Worm (Caenorhabditis elegans) whole organism, young adult: Measurements from ENCODE around the gene C18H9.1.

Experiments used
- B0035.1 ChIP-seq: sonication (generic microtip); optimal IDR thresholded peaks from 2 replicates; lab custom pipeline; 2016; ENCODE audit warnings: missing genetic modification characterization, mild to moderate bottlenecking, missing compliant biosample characterization, missing genotype, missing genetic modification reagents
- C17E4.6 ChIP-seq: fragments of 200-800 bp; sonication (Bioruptor generic); IDR thresholded peaks from 2 replicates; pipeline ENCODE4 v1.3.6; 2022; ENCODE audit warnings: missing genetic modification reagents, missing genetic modification characterization, missing compliant biosample characterization
- D2030.7 ChIP-seq: fragments of 200-800 bp; sonication (Bioruptor generic); IDR thresholded peaks from 2 replicates; pipeline ENCODE4 v1.3.6; 2022; ENCODE audit warnings: missing genetic modification reagents, missing genetic modification characterization, missing compliant biosample characterization
- F23B12.7 ChIP-seq: sonication (generic microtip); optimal IDR thresholded peaks from 2 replicates; lab custom pipeline; 2017; ENCODE audit warnings: missing genetic modification characterization, mild to moderate bottlenecking, missing compliant biosample characterization, antibody characterized with exemption, moderate library complexity; ENCODE audit not compliant: insufficient read depth
- K11D2.4 ChIP-seq: fragments of 200-800 bp; sonication (Bioruptor generic); IDR thresholded peaks from 2 replicates; pipeline ENCODE4 v1.3.6; 2022; ENCODE audit warnings: missing genetic modification reagents, missing genetic modification characterization, missing compliant biosample characterization
- Y53F4B.3 ChIP-seq: fragments of 200-800 bp; sonication (Bioruptor generic); IDR thresholded peaks from 2 replicates; pipeline ENCODE4 v1.3.6; 2022; ENCODE audit warnings: missing genetic modification reagents, missing genetic modification characterization, missing compliant biosample characterization
- Y67H2A.10 ChIP-seq: fragments of 200-800 bp; sonication (Bioruptor generic); conservative IDR thresholded peaks from 2 replicates; pipeline ENCODE4 v1.3.6; 2022; ENCODE audit warnings: missing genetic modification reagents, missing genetic modification characterization, missing compliant biosample characterization
- Y79H2A.3 ChIP-seq: fragments of 200-800 bp; sonication (Bioruptor generic); conservative IDR thresholded peaks from 2 replicates; pipeline ENCODE4 v1.3.6; 2022; ENCODE audit warnings: missing genetic modification reagents, missing genetic modification characterization, missing compliant biosample characterization
- Y95B8A.8 ChIP-seq: fragments of 200-800 bp; sonication (Bioruptor generic); IDR thresholded peaks from 2 replicates; pipeline ENCODE4 v1.3.6; 2022; ENCODE audit warnings: missing genetic modification reagents, missing genetic modification characterization, missing compliant biosample characterization
- attf-5 ChIP-seq: fragments of 200-800 bp; sonication (Bioruptor generic); optimal IDR thresholded peaks from 2 replicates; lab custom pipeline; 2018; ENCODE audit warnings: mild to moderate bottlenecking, missing genetic modification characterization, missing compliant biosample characterization
- ccch-3 ChIP-seq: fragments of 200-800 bp; sonication (Bioruptor generic); optimal IDR thresholded peaks from 2 replicates; lab custom pipeline; 2018; ENCODE audit warnings: mild to moderate bottlenecking, missing genetic modification characterization, missing compliant biosample characterization
- ceh-100 ChIP-seq: fragments of 200-800 bp; sonication (Bioruptor generic); IDR thresholded peaks from 2 replicates; pipeline ENCODE4 v1.3.6; 2022; ENCODE audit warnings: missing genetic modification reagents, missing genetic modification characterization, missing compliant biosample characterization
- dpff-1 ChIP-seq: sonication (generic microtip); optimal IDR thresholded peaks from 2 replicates; lab custom pipeline; 2017; ENCODE audit warnings: mild to moderate bottlenecking, missing genetic modification characterization, missing compliant biosample characterization
- ekl-4 ChIP-seq: fragments of 200-800 bp; sonication (Bioruptor generic); IDR thresholded peaks from 2 replicates; pipeline ENCODE4 v1.3.6; 2022; ENCODE audit warnings: missing genetic modification reagents, missing genetic modification characterization, missing compliant biosample characterization
- hlh-12 ChIP-seq: sonication (generic microtip); optimal IDR thresholded peaks from 2 replicates; lab custom pipeline; 2016; ENCODE audit warnings: missing genetic modification characterization, missing compliant biosample characterization
- hmg-1.2 ChIP-seq: fragments of 200-800 bp; sonication (Bioruptor generic); IDR thresholded peaks from 2 replicates; pipeline ENCODE4 v1.3.6; 2022; ENCODE audit warnings: missing genetic modification reagents, missing genetic modification characterization, missing compliant biosample characterization
- let-607 ChIP-seq, 2 experiments: fragments of 200-800 bp in 1 of 2; sonication (Bioruptor generic) in 1 of 2; sonication (generic microtip) in 1 of 2; optimal IDR thresholded peaks; 2 replicates each; lab custom pipeline; 2016 to 2018; ENCODE audit warnings: mild to moderate bottlenecking in 2 of 2, missing compliant biosample characterization in 2 of 2, missing genetic modification characterization in 2 of 2, moderate library complexity in 2 of 2, missing genotype in 1 of 2
- lin-54 ChIP-seq: fragments of 200-800 bp; sonication (Bioruptor generic); optimal IDR thresholded peaks from 2 replicates; lab custom pipeline; 2018; ENCODE audit warnings: mild to moderate bottlenecking, missing genetic modification characterization, missing compliant biosample characterization
- lir-1 ChIP-seq: fragments of 200-800 bp; sonication (Bioruptor generic); conservative IDR thresholded peaks from 2 replicates; pipeline ENCODE4 v1.3.6; 2022; ENCODE audit warnings: missing genetic modification reagents, missing genetic modification characterization, missing compliant biosample characterization
- lsl-1 ChIP-seq: fragments of 200-800 bp; sonication (Bioruptor generic); optimal IDR thresholded peaks from 2 replicates; lab custom pipeline; 2018; ENCODE audit warnings: mild to moderate bottlenecking, missing genetic modification characterization, moderate library complexity, missing compliant biosample characterization
- madf-3 ChIP-seq: fragments of 200-800 bp; sonication (Bioruptor generic); IDR thresholded peaks from 2 replicates; pipeline ENCODE4 v1.3.6; 2022; ENCODE audit warnings: missing genetic modification reagents, missing genetic modification characterization, missing compliant biosample characterization
- mes-4 ChIP-seq: sonication (generic microtip); optimal IDR thresholded peaks from 2 replicates; lab custom pipeline; 2016; ENCODE audit warnings: missing genotype, missing genetic modification characterization, missing compliant biosample characterization
- mxl-1 ChIP-seq: sonication (generic microtip); optimal IDR thresholded peaks from 2 replicates; lab custom pipeline; 2016; ENCODE audit warnings: missing genetic modification characterization, missing compliant biosample characterization
- nhr-179 ChIP-seq: sonication (generic microtip); optimal IDR thresholded peaks from 2 replicates; lab custom pipeline; 2016; ENCODE audit warnings: mild to moderate bottlenecking, missing genetic modification characterization, missing compliant biosample characterization
- nhr-80 ChIP-seq: sonication (generic microtip); optimal IDR thresholded peaks from 2 replicates; lab custom pipeline; 2016; ENCODE audit warnings: missing genetic modification characterization, missing compliant biosample characterization
- nhr-90 ChIP-seq: sonication (generic microtip); optimal IDR thresholded peaks from 2 replicates; lab custom pipeline; 2016; ENCODE audit warnings: missing genotype, mild to moderate bottlenecking, missing genetic modification characterization, missing compliant biosample characterization
- pbrm-1 ChIP-seq: fragments of 200-800 bp; sonication (Bioruptor generic); IDR thresholded peaks from 2 replicates; pipeline ENCODE4 v1.3.6; 2022; ENCODE audit warnings: missing genetic modification reagents, missing genetic modification characterization, missing compliant biosample characterization
- sea-2 ChIP-seq: fragments of 200-800 bp; sonication (Bioruptor generic); IDR thresholded peaks from 2 replicates; pipeline ENCODE4 v1.3.6; 2022; ENCODE audit warnings: missing genetic modification characterization, missing compliant biosample characterization
- snpc-1.1 ChIP-seq: sonication (generic microtip); optimal IDR thresholded peaks from 2 replicates; lab custom pipeline; 2017; ENCODE audit warnings: missing genetic modification characterization, mild to moderate bottlenecking, missing compliant biosample characterization, antibody characterized with exemption, moderate library complexity, missing genotype, missing genetic modification reagents; ENCODE audit not compliant: insufficient read depth
- snpc-4 ChIP-seq, 5 experiments: fragments of 150-350 bp in 1 of 5; sonication (generic microtip) in 4 of 5; optimal IDR thresholded peaks; 2 replicates each; lab custom pipeline; 2014 to 2018; ENCODE audit warnings: missing genetic modification characterization in 5 of 5, missing biosample characterization in 3 of 5, antibody characterized with exemption in 2 of 5, mild to moderate bottlenecking in 2 of 5, missing compliant biosample characterization in 2 of 5, missing genotype in 2 of 5, moderate library complexity in 2 of 5, missing genetic modification reagents in 1 of 5
- unc-62 ChIP-seq: fragments of 150-350 bp; optimal IDR thresholded peaks from 2 replicates; lab custom pipeline; 2014; ENCODE audit warnings: missing biosample characterization, missing genetic modification reagents, missing genetic modification characterization
- ztf-26 ChIP-seq: sonication (generic microtip); optimal IDR thresholded peaks from 2 replicates; lab custom pipeline; 2017; ENCODE audit warnings: missing genetic modification characterization, missing compliant biosample characterization
- ztf-6 ChIP-seq: fragments of 200-800 bp; sonication (Bioruptor generic); IDR thresholded peaks from 2 replicates; pipeline ENCODE4 v1.3.6; 2022; ENCODE audit warnings: missing genetic modification reagents, missing genetic modification characterization, missing compliant biosample characterization

Gene C18H9.1

ce11 chrII:6661211-6661610 lies 37.7 kb upstream of the C18H9.1 start, which contains the start of gene T19D12.2:
Gene T19D12.2 (plus strand): TSS chrII:6661335.
- TF ChIP-seq ccch-3 (no peak), nhr-80 (tag; lab: Kevin White, UChicago) (peak; percentile 53), nhr-90 (no peak), C17E4.6 (GFP tag; lab: Robert Waterston, UW) (no peak), F23B12.7 (tag; lab: Kevin White, UChicago) (no peak), snpc-4 (GFP tag; optimal IDR thresholded peaks at IDR 0.05; lab: Kevin White, UChicago) (no peak), snpc-4 (tag; optimal IDR thresholded peaks at IDR 0.05; lab: Kevin White, UChicago) (no peak)

DNA sequence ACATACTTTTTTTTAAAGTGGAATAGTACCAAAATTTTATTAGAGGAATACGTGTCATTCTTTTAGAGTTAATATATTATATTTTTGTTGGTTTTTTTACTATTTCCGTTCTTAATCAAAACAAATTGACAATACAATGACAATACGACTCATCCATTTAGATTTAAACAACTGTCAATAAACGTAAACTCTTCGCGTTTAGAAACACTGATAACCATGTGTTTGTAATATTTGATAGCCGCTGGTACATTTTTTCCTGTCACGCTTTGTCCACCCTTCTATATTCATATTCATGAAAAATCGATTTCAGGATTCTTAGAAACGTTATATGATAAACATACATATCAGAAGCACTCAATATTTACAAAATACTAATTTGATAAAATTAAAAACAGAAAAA lies 35.1 kb upstream of the C18H9.1 start:
- TF ChIP-seq hlh-12 (tag; lab: Kevin White, UChicago) (no peak), mxl-1 (tag; lab: Kevin White, UChicago) (no peak), C17E4.6 (GFP tag; lab: Robert Waterston, UW) (no peak), lsl-1 (GFP tag; lab: Kevin White, UChicago) (no peak), ztf-26 (tag; lab: Kevin White, UChicago) (no peak), ekl-4 (GFP tag; lab: Robert Waterston, UW) (no peak), nhr-80 (tag; lab: Kevin White, UChicago) (peak; percentile 41), let-607 (tag; optimal IDR thresholded peaks at IDR 0.05; lab: Kevin White, UChicago) (no peak)

DNA sequence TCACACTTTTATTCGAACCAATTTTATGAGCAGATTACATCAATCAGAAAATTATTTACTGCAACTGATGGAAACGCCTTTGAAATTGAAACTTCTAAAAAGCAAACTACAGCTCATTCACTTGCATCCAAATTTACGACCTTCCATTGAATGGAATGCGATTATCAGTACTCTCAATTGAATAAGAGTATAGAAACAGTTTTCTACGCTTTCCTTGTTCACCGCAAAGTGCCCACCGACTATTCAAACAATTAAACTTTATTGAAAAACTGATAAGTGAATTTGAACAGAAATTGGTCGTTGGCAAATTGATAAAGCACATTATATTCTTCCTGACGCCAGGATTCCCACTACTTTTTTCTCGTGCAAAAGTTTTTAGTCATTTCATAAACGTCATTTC lies 33.0 kb upstream of the C18H9.1 start:
- TF ChIP-seq nhr-80 (tag; lab: Kevin White, UChicago) (peak; percentile 79), snpc-1.1 (tag; lab: Kevin White, UChicago) (no peak)

- TF ChIP-seq madf-3 (GFP tag; lab: Robert Waterston, UW) = no peak
- TF ChIP-seq Y79H2A.3 (GFP tag; lab: Robert Waterston, UW) = no peak
- TF ChIP-seq Y67H2A.10 = no peak
- TF ChIP-seq ceh-100 = no peak
- TF ChIP-seq unc-62 (GFP tag; lab: Kevin White, UChicago) = no peak
- TF ChIP-seq nhr-179 (tag; lab: Kevin White, UChicago) = no peak
- no peak for TF ChIP-seq pbrm-1
- TF ChIP-seq lin-54 (GFP tag; lab: Kevin White, UChicago) = no peak
- TF ChIP-seq nhr-80 (tag; lab: Kevin White, UChicago) = no peak
- TF ChIP-seq K11D2.4 (GFP tag; lab: Robert Waterston, UW) = no peak
- TF ChIP-seq sea-2 = no peak
- TF ChIP-seq ztf-6 (GFP tag; lab: Robert Waterston, UW) = no peak
- no peak for TF ChIP-seq Y95B8A.8 (GFP tag; lab: Robert Waterston, UW)
- no peak for TF ChIP-seq Y53F4B.3
- TF ChIP-seq attf-5 (GFP tag; lab: Kevin White, UChicago) = no peak
- TF ChIP-seq D2030.7 = no peak
Measured at ce11 chrII:6666598-6666997, 32.3 kb upstream of the C18H9.1 start, which contains the start of gene T19D12.1. Gene T19D12.1 (plus strand): TSS chrII:6666898.

- no peak for TF ChIP-seq dpff-1 (tag; lab: Kevin White, UChicago)
Measured at ce11 chrII:6667534-6667933, 31.4 kb upstream of the C18H9.1 start.

DNA sequence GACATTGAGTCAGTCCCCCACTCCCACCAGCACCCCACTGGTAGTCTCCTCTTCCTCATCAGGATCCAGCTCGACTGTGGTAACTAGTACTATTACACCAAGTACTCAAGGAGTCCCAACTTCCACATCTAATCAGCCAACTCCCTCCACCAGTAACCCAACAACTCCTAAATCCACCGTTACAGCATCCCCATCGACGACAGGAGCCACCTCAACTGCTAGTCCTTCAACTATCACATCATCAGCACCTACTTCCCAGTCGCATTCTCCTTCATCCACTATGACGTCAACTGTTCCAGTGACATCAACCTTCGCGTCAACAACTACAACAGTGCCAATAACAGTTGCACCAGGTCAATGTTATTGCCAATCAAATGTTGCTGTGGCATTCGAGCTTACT lies 30.4 kb upstream of the C18H9.1 start:
- TF ChIP-seq B0035.1 (tag; lab: Kevin White, UChicago) (no peak), mes-4 (no peak), lir-1 (GFP tag; lab: Robert Waterston, UW) (no peak), nhr-179 (tag; lab: Kevin White, UChicago) (no peak), mxl-1 (tag; lab: Kevin White, UChicago) (no peak), hmg-1.2 (GFP tag; lab: Robert Waterston, UW) (no peak)
